Fruit fly (Drosophila melanogaster): ENCODE measurements around the gene CG16815.

The CG16815 gene

dm6 chr2L:13219281-13220092 lies 10.1 kb upstream of the CG16815 start, which contains the start of the genes CG9426 and mRF1:
Gene CG9426, minus strand, starts transcription at chr2L:13219923.
Gene mRF1, plus strand, starts transcription at chr2L:13219979.
- TF ChIP-seq noc (tag; optimal IDR thresholded peaks at IDR 0.05) = no peak

- TF ChIP-seq noc (tag; optimal IDR thresholded peaks at IDR 0.05) = no peak
Measured at dm6 chr2L:13222225-13222648, 7.4 kb upstream of the CG16815 start, which contains the start of the genes Ski6 and CG16812. Gene Ski6, minus strand, starts transcription at chr2L:13222429. Gene CG16812, plus strand, starts transcription at chr2L:13222587.

- no peak for TF ChIP-seq noc (tag; optimal IDR thresholded peaks at IDR 0.05)
Measured at dm6 chr2L:13225225-13225840, 4.3 kb upstream of the CG16815 start, which contains the start of gene CG15480. Gene CG15480, minus strand, starts transcription at chr2L:13225275.

dm6 chr2L:13227242-13227641 lies 2.4 kb upstream of the CG16815 start, which contains the start of gene CG16813:
Gene CG16813, plus strand, starts transcription at chr2L:13227529.
- TF ChIP-seq noc (tag; optimal IDR thresholded peaks at IDR 0.05) = no peak

dm6 chr2L:13231739-13232138 lies 2.1 kb downstream of the CG16815 start, which contains the start of gene Prosalpha6T:
Gene Prosalpha6T, plus strand, starts transcription at chr2L:13232039.
- TF ChIP-seq noc (tag; optimal IDR thresholded peaks at IDR 0.05) = no peak

- no peak for TF ChIP-seq noc (tag; optimal IDR thresholded peaks at IDR 0.05)
Measured at dm6 chr2L:13234610-13235489, 5.2 kb downstream of the CG16815 start, which contains the start of gene Mabi. Gene Mabi, minus strand, starts transcription at chr2L:13234660.

- TF ChIP-seq noc (tag; optimal IDR thresholded peaks at IDR 0.05) = no peak
Measured at dm6 chr2L:13236194-13236593, 6.6 kb downstream of the CG16815 start, which contains the start of gene Jhbp14. Gene Jhbp14, plus strand, starts transcription at chr2L:13236494.

- no peak for TF ChIP-seq noc (tag; optimal IDR thresholded peaks at IDR 0.05)
Measured at dm6 chr2L:13239689-13240088, 10.1 kb downstream of the CG16815 start, which contains the start of gene Jhbp13. Gene Jhbp13, plus strand, starts transcription at chr2L:13239989.

dm6 chr2L:13244759-13245308 lies 15.2 kb downstream of the CG16815 start:
- no peak for TF ChIP-seq noc (tag; optimal IDR thresholded peaks at IDR 0.05)

dm6 chr2L:13245855-13246645 lies 16.4 kb downstream of the CG16815 start, which contains the start of gene CG16820:
Gene CG16820, plus strand, starts transcription at chr2L:13246232.
- TF ChIP-seq noc (tag; optimal IDR thresholded peaks at IDR 0.05) = no peak

dm6 chr2L:13251167-13251566 lies 21.5 kb downstream of the CG16815 start:
- TF ChIP-seq noc (tag; optimal IDR thresholded peaks at IDR 0.05) = no peak

- no peak for TF ChIP-seq noc (tag; optimal IDR thresholded peaks at IDR 0.05)
Measured at dm6 chr2L:13257177-13257576, 27.5 kb downstream of the CG16815 start, which contains the start of gene Naa20B. Gene Naa20B, plus strand, starts transcription at chr2L:13257477.

dm6 chr2L:13258702-13259101 lies 29.1 kb downstream of the CG16815 start:
- no peak for TF ChIP-seq noc (tag; optimal IDR thresholded peaks at IDR 0.05)

- TF ChIP-seq noc (tag; optimal IDR thresholded peaks at IDR 0.05) = no peak
Measured at dm6 chr2L:13259643-13260042, 30.0 kb downstream of the CG16815 start, which contains the start of gene CG31730. Gene CG31730, minus strand, starts transcription at chr2L:13259743.
